Worm (Caenorhabditis elegans) whole organism, mixed stage, embryonic: Measurements from ENCODE around the gene tbc-8.
"Not testable (repeated sequence)": the region's sequence is repeated elsewhere in the genome, so short reads cannot be mapped to it uniquely, and the experiment has no call there.

Experiments
- ceh-39 ChIP-seq: fragments of 150-350 bp; optimal IDR thresholded peaks from 2 replicates; lab custom pipeline; 2014; ENCODE audit warnings: missing biosample characterization, missing genetic modification characterization
- ceh-43 ChIP-seq: fragments of 200-800 bp; sonication (Bioruptor generic); optimal IDR thresholded peaks from 2 replicates; lab custom pipeline; 2018; ENCODE audit warnings: mild to moderate bottlenecking, missing genetic modification characterization, moderate library complexity, missing compliant biosample characterization
- ces-1 ChIP-seq: fragments of 150-350 bp; optimal IDR thresholded peaks from 2 replicates; lab custom pipeline; 2014; ENCODE audit warnings: missing biosample characterization, missing genetic modification reagents, missing genetic modification characterization
- drap-1 ChIP-seq: fragments of 200-800 bp; sonication (Bioruptor generic); optimal IDR thresholded peaks from 3 replicates; lab custom pipeline; 2018; ENCODE audit warnings: mild to moderate bottlenecking, missing genetic modification characterization, missing compliant biosample characterization
- elt-1 ChIP-seq: sonication (generic microtip); optimal IDR thresholded peaks from 2 replicates; lab custom pipeline; 2017; ENCODE audit warnings: missing genetic modification characterization, mild to moderate bottlenecking, missing compliant biosample characterization, antibody characterized with exemption, moderate library complexity, borderline replicate concordance; ENCODE audit not compliant: insufficient read depth
- lsy-2 ChIP-seq: fragments of 150-350 bp; optimal IDR thresholded peaks from 2 replicates; lab custom pipeline; 2014; ENCODE audit warnings: missing biosample characterization, missing genetic modification characterization
- nhr-237 ChIP-seq: fragments of 150-350 bp; optimal IDR thresholded peaks from 2 replicates; lab custom pipeline; 2014; ENCODE audit warnings: missing biosample characterization, missing genetic modification characterization
- nhr-28 ChIP-seq: fragments of 150-350 bp; optimal IDR thresholded peaks from 2 replicates; lab custom pipeline; 2014; ENCODE audit warnings: missing biosample characterization, missing genetic modification characterization
- pha-4 ChIP-seq: fragments of 150-350 bp; optimal IDR thresholded peaks from 2 replicates; lab custom pipeline; 2018; ENCODE audit warnings: missing biosample characterization, missing genetic modification reagents, missing genetic modification characterization
- snpc-4 ChIP-seq: fragments of 150-350 bp; optimal IDR thresholded peaks from 2 replicates; lab custom pipeline; 2014; ENCODE audit warnings: missing biosample characterization, missing genetic modification characterization
- tbx-8 ChIP-seq: fragments of 200-800 bp; sonication (Bioruptor generic); optimal IDR thresholded peaks from 2 replicates; lab custom pipeline; 2018; ENCODE audit warnings: mild to moderate bottlenecking, missing genetic modification characterization, moderate library complexity, missing compliant biosample characterization
- unc-62 ChIP-seq: fragments of 150-350 bp; optimal IDR thresholded peaks from 2 replicates; lab custom pipeline; 2014; ENCODE audit warnings: missing biosample characterization, missing genetic modification reagents, missing genetic modification characterization
- zip-8 ChIP-seq: fragments of 150-350 bp; optimal IDR thresholded peaks from 2 replicates; lab custom pipeline; 2014; ENCODE audit warnings: missing biosample characterization, missing genetic modification characterization
- ztf-11 ChIP-seq: fragments of 150-350 bp; optimal IDR thresholded peaks from 2 replicates; lab custom pipeline; 2014; ENCODE audit warnings: missing biosample characterization, missing genetic modification characterization

DNA sequence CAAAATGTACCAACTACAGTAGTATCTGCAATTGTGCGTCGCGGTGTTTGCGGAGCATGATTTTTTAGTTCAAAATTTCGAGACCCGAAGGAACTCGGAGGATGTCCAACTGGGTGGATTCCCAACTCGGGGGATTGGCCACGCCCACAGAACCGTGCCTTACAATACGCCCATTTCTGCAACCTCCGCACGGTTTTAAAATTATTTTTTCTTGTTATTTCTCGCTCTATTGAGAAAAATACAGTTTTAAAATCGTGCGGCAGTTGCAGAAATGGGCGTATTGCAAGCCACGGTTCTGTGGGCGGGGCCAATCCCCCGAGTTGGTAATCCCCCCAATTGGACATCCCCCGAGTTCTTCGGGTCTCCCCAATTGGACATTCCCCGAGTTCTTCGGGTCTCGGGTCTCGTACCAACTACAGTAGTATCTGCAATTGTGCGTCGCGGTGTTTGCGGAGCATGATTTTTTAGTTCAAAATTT is 44.5 kb upstream of the tbc-8 start:
- not testable (repeated sequence) for TF ChIP-seq zip-8 (tag; lab: Kevin White, UChicago); unc-62 (GFP tag; lab: Kevin White, UChicago); nhr-237 (tag; lab: Kevin White, UChicago); ces-1 (GFP tag; lab: Kevin White, UChicago); pha-4 (tag; lab: Kevin White, UChicago); snpc-4; ceh-39; tbx-8 (GFP tag; lab: Kevin White, UChicago); nhr-28; elt-1 (tag; lab: Kevin White, UChicago); ceh-43 (GFP tag; lab: Kevin White, UChicago); drap-1 (GFP tag; lab: Kevin White, UChicago); ztf-11 (tag; lab: Kevin White, UChicago)
- peak; percentile 1 for TF ChIP-seq lsy-2 (tag; lab: Kevin White, UChicago)
